Worm (Caenorhabditis elegans) whole organism, midembryonic: ENCODE data around the gene srab-4.

ENCODE experiments used
- T22C8.4 ChIP-seq: fragments of 200-800 bp; sonication (Bioruptor generic); IDR thresholded peaks from 2 replicates; pipeline ENCODE4 v1.3.6; 2022; ENCODE audit warnings: missing genetic modification characterization, missing compliant biosample characterization
- flt-1 ChIP-seq: fragments of 200-800 bp; sonication (Bioruptor generic); IDR thresholded peaks from 2 replicates; pipeline ENCODE4 v1.3.6; 2022; ENCODE audit warnings: missing genetic modification characterization, missing compliant biosample characterization
- klf-2 ChIP-seq: fragments of 200-800 bp; sonication (Bioruptor generic); conservative IDR thresholded peaks from 2 replicates; pipeline ENCODE4 v1.3.6; 2022; ENCODE audit warnings: missing genetic modification reagents, missing genetic modification characterization, missing compliant biosample characterization
- med-1 ChIP-seq: sonication (generic microtip); optimal IDR thresholded peaks from 2 replicates; lab custom pipeline; 2017; ENCODE audit warnings: missing genetic modification characterization, mild to moderate bottlenecking, missing compliant biosample characterization, antibody characterized with exemption, missing genetic modification reagents; ENCODE audit not compliant: insufficient read depth
- ref-1 ChIP-seq: fragments of 200-800 bp; sonication (Bioruptor generic); conservative IDR thresholded peaks from 2 replicates; pipeline ENCODE4 v1.3.6; 2022; ENCODE audit warnings: missing genetic modification reagents, missing genetic modification characterization, missing compliant biosample characterization
- ztf-23 ChIP-seq: fragments of 200-800 bp; sonication (Bioruptor generic); IDR thresholded peaks from 2 replicates; pipeline ENCODE4 v1.3.6; 2022; ENCODE audit warnings: missing genetic modification reagents, missing genetic modification characterization, missing compliant biosample characterization

- no peak for TF ChIP-seq ztf-23
- no peak for TF ChIP-seq flt-1 (GFP tag; lab: Robert Waterston, UW)
- TF ChIP-seq klf-2 (GFP tag; lab: Robert Waterston, UW): no peak
- TF ChIP-seq med-1 (GFP tag; lab: Kevin White, UChicago): no peak
- no peak for TF ChIP-seq ref-1
- TF ChIP-seq T22C8.4: no peak
These were observed 8.7 kb downstream of the srab-4 start, which contains the start of gene srw-127 for ce11 chrV:7012617-7013016.
